Worm (Caenorhabditis elegans) whole organism, L4 larva: Measurements from ENCODE around the gene cut-4.

ENCODE experiments used
- F44E2.7 ChIP-seq: fragments of 200-800 bp; sonication (Bioruptor generic); IDR thresholded peaks from 2 replicates; pipeline ENCODE4 v2.1.2; 2022; ENCODE audit warnings: missing genetic modification characterization, missing compliant biosample characterization
- T26A8.4 ChIP-seq: fragments of 200-800 bp; sonication (Bioruptor generic); IDR thresholded peaks from 2 replicates; pipeline ENCODE4 v1.3.6; 2022; ENCODE audit warnings: missing genetic modification characterization, missing compliant biosample characterization
- Y105C5A.15 ChIP-seq: fragments of 200-800 bp; sonication (Bioruptor generic); IDR thresholded peaks from 2 replicates; pipeline ENCODE4 v1.3.6; 2022; ENCODE audit warnings: missing genetic modification characterization, missing compliant biosample characterization
- aly-2 ChIP-seq: sonication (generic microtip); optimal IDR thresholded peaks from 2 replicates; lab custom pipeline; 2018; ENCODE audit warnings: missing biosample characterization, missing genetic modification characterization
- ama-1 ChIP-seq: fragments of 150-350 bp; optimal IDR thresholded peaks from 2 replicates; lab custom pipeline; 2014; ENCODE audit warnings: inconsistent platforms, mixed read lengths
- arid-1 ChIP-seq: fragments of 200-800 bp; sonication (Bioruptor generic); conservative IDR thresholded peaks from 2 replicates; pipeline ENCODE4 v1.3.6; 2022; ENCODE audit warnings: missing genetic modification reagents, missing genetic modification characterization, missing compliant biosample characterization
- ceh-44 ChIP-seq: fragments of 200-800 bp; sonication (Bioruptor generic); IDR thresholded peaks from 2 replicates; pipeline ENCODE4 v1.3.6; 2022; ENCODE audit warnings: missing genetic modification reagents, missing genetic modification characterization, missing compliant biosample characterization
- ceh-82 ChIP-seq: sonication (generic microtip); optimal IDR thresholded peaks from 2 replicates; lab custom pipeline; 2017; ENCODE audit warnings: missing biosample characterization, missing genetic modification characterization
- ces-1 ChIP-seq: fragments of 150-350 bp; sonication (generic microtip); optimal IDR thresholded peaks from 4 replicates; lab custom pipeline; 2014; ENCODE audit warnings: missing biosample characterization, missing genetic modification reagents, missing genetic modification characterization
- cey-2 ChIP-seq: sonication (generic microtip); optimal IDR thresholded peaks from 3 replicates; lab custom pipeline; 2017; ENCODE audit warnings: missing genetic modification characterization, mild to moderate bottlenecking, missing compliant biosample characterization, antibody characterized with exemption, borderline replicate concordance; ENCODE audit not compliant: insufficient read depth
- daf-16 ChIP-seq, 3 experiments: sonication (generic microtip); optimal IDR thresholded peaks; 2 replicates each; lab custom pipeline; 2016 to 2017; ENCODE audit warnings: missing genetic modification characterization in 3 of 3, missing genetic modification reagents in 3 of 3, mild to moderate bottlenecking in 2 of 3, missing compliant biosample characterization in 2 of 3, missing biosample characterization in 1 of 3, moderate library complexity in 1 of 3
- dpl-1 ChIP-seq: fragments of 150-350 bp; optimal IDR thresholded peaks from 2 replicates; lab custom pipeline; 2014; ENCODE audit warnings: missing biosample characterization, missing genetic modification reagents, missing genetic modification characterization
- dve-1 ChIP-seq: sonication (generic microtip); optimal IDR thresholded peaks from 2 replicates; lab custom pipeline; 2017; ENCODE audit warnings: antibody characterized with exemption, mild to moderate bottlenecking, missing genetic modification characterization, missing compliant biosample characterization; ENCODE audit not compliant: insufficient read depth
- hif-1 ChIP-seq, 2 experiments: sonication (generic microtip); optimal IDR thresholded peaks; 2 replicates each; lab custom pipeline; 2016 to 2017; ENCODE audit warnings: missing compliant biosample characterization in 2 of 2, missing genetic modification characterization in 2 of 2, missing genetic modification reagents in 2 of 2, missing genotype in 2 of 2, mild to moderate bottlenecking in 1 of 2
- hlh-11 ChIP-seq: fragments of 200-800 bp; sonication (Bioruptor generic); optimal IDR thresholded peaks from 2 replicates; lab custom pipeline; 2018; ENCODE audit warnings: mild to moderate bottlenecking, missing genetic modification characterization, missing compliant biosample characterization
- hlh-30 ChIP-seq: sonication (generic microtip); optimal IDR thresholded peaks from 2 replicates; lab custom pipeline; 2017; ENCODE audit warnings: antibody characterized with exemption, mild to moderate bottlenecking, missing genetic modification characterization, missing compliant biosample characterization; ENCODE audit not compliant: insufficient read depth
- lim-7 ChIP-seq: fragments of 200-800 bp; sonication (Bioruptor generic); IDR thresholded peaks from 2 replicates; pipeline ENCODE4 v1.3.6; 2022; ENCODE audit warnings: missing genetic modification characterization, missing compliant biosample characterization
- lin-1 ChIP-seq: fragments of 200-800 bp; sonication (Bioruptor generic); IDR thresholded peaks from 2 replicates; pipeline ENCODE4 v1.3.6; 2022; ENCODE audit warnings: missing genetic modification reagents, missing genetic modification characterization, missing compliant biosample characterization
- lin-13 ChIP-seq: fragments of 150-350 bp; optimal IDR thresholded peaks from 2 replicates; lab custom pipeline; 2014; ENCODE audit warnings: missing biosample characterization, missing genetic modification reagents, missing genetic modification characterization
- lin-15B ChIP-seq: fragments of 150-350 bp; sonication (generic microtip); optimal IDR thresholded peaks from 3 replicates; lab custom pipeline; 2014; ENCODE audit warnings: missing biosample characterization, missing genetic modification characterization
- lin-38 ChIP-seq: fragments of 200-800 bp; sonication (Bioruptor generic); IDR thresholded peaks from 2 replicates; pipeline ENCODE4 v1.3.6; 2022; ENCODE audit warnings: missing genetic modification reagents, missing genetic modification characterization, missing compliant biosample characterization
- lsy-2 ChIP-seq, 2 experiments: fragments of 150-350 bp in 1 of 2; sonication (generic microtip) in 1 of 2; optimal IDR thresholded peaks; 2 replicates each; lab custom pipeline; 2014 to 2017; ENCODE audit warnings: missing biosample characterization in 2 of 2, missing genetic modification characterization in 2 of 2
- madf-5 ChIP-seq, 2 experiments: fragments of 200-800 bp; sonication (Bioruptor generic); IDR thresholded peaks; 2 replicates each; pipeline ENCODE4 v1.3.6; 2022; ENCODE audit warnings: missing compliant biosample characterization in 2 of 2, missing genetic modification characterization in 2 of 2
- madf-9 ChIP-seq: fragments of 200-800 bp; sonication (Bioruptor generic); conservative IDR thresholded peaks from 2 replicates; pipeline ENCODE4 v1.3.6; 2022; ENCODE audit warnings: missing genetic modification reagents, missing genetic modification characterization, missing compliant biosample characterization
- mdl-1 ChIP-seq, 2 experiments: fragments of 150-350 bp in 1 of 2; sonication (generic microtip) in 1 of 2; optimal IDR thresholded peaks; 2 replicates each; lab custom pipeline; 2014 to 2017; ENCODE audit warnings: missing biosample characterization in 2 of 2, missing genetic modification characterization in 2 of 2
- mdt-29 ChIP-seq: fragments of 200-800 bp; sonication (Bioruptor generic); IDR thresholded peaks from 2 replicates; pipeline ENCODE4 v1.3.6; 2022; ENCODE audit warnings: missing genetic modification reagents, missing genetic modification characterization, missing compliant biosample characterization
- mep-1 ChIP-seq: fragments of 150-350 bp; sonication (generic microtip); optimal IDR thresholded peaks from 3 replicates; lab custom pipeline; 2014; ENCODE audit warnings: missing biosample characterization, missing genetic modification characterization
- mes-2 ChIP-seq: sonication (generic microtip); optimal IDR thresholded peaks from 2 replicates; lab custom pipeline; 2016; ENCODE audit warnings: missing genotype, mild to moderate bottlenecking, missing genetic modification characterization, missing compliant biosample characterization; ENCODE audit not compliant: poor library complexity, severe bottlenecking
- mxl-2 ChIP-seq: fragments of 200-800 bp; sonication (Bioruptor generic); conservative IDR thresholded peaks from 2 replicates; pipeline ENCODE4 v1.3.6; 2022; ENCODE audit warnings: missing genetic modification reagents, missing genetic modification characterization, missing compliant biosample characterization
- mxl-3 ChIP-seq: fragments of 200-800 bp; sonication (Bioruptor generic); optimal IDR thresholded peaks from 2 replicates; lab custom pipeline; 2018; ENCODE audit warnings: mild to moderate bottlenecking, missing genetic modification characterization, missing compliant biosample characterization
- nhr-25 ChIP-seq: sonication (generic microtip); optimal IDR thresholded peaks from 2 replicates; lab custom pipeline; 2017; ENCODE audit warnings: missing genetic modification characterization, mild to moderate bottlenecking, missing compliant biosample characterization, antibody characterized with exemption, moderate library complexity, borderline replicate concordance; ENCODE audit not compliant: insufficient read depth
- nhr-28 ChIP-seq: fragments of 150-350 bp; optimal IDR thresholded peaks from 2 replicates; lab custom pipeline; 2014; ENCODE audit warnings: missing biosample characterization, missing genetic modification characterization
- nhr-41 ChIP-seq: fragments of 200-800 bp; sonication (Bioruptor generic); IDR thresholded peaks from 2 replicates; pipeline ENCODE4 v1.3.6; 2022; ENCODE audit warnings: missing genetic modification reagents, missing genetic modification characterization, missing compliant biosample characterization
- nhr-48 ChIP-seq: sonication (generic microtip); optimal IDR thresholded peaks from 2 replicates; lab custom pipeline; 2016; ENCODE audit warnings: mild to moderate bottlenecking, missing genetic modification characterization, missing compliant biosample characterization
- nhr-6 ChIP-seq: fragments of 150-350 bp; optimal IDR thresholded peaks from 2 replicates; lab custom pipeline; 2014; ENCODE audit warnings: missing biosample characterization, missing genetic modification characterization
- nhr-77 ChIP-seq: fragments of 150-350 bp; optimal IDR thresholded peaks from 2 replicates; lab custom pipeline; 2014; ENCODE audit warnings: missing biosample characterization, missing genetic modification characterization
- pqm-1 ChIP-seq: sonication (generic microtip); optimal IDR thresholded peaks from 2 replicates; lab custom pipeline; 2017; ENCODE audit warnings: missing biosample characterization, missing genetic modification characterization
- saeg-2 ChIP-seq: fragments of 200-800 bp; sonication (Bioruptor generic); IDR thresholded peaks from 2 replicates; pipeline ENCODE4 v1.3.6; 2022; ENCODE audit warnings: missing genetic modification reagents, missing genetic modification characterization, missing compliant biosample characterization
- sdz-12 ChIP-seq: fragments of 200-800 bp; sonication (Bioruptor generic); optimal IDR thresholded peaks from 2 replicates; lab custom pipeline; 2018; ENCODE audit warnings: mild to moderate bottlenecking, missing genetic modification characterization, missing compliant biosample characterization
- skn-1 ChIP-seq: fragments of 150-350 bp; optimal IDR thresholded peaks from 2 replicates; lab custom pipeline; 2014; ENCODE audit warnings: missing biosample characterization, missing genetic modification characterization
- spr-1 ChIP-seq: sonication (generic microtip); optimal IDR thresholded peaks from 2 replicates; lab custom pipeline; 2016; ENCODE audit warnings: mild to moderate bottlenecking, missing genetic modification characterization, missing compliant biosample characterization
- tra-1 ChIP-seq: fragments of 200-800 bp; sonication (Bioruptor generic); IDR thresholded peaks from 2 replicates; pipeline ENCODE4 v1.3.6; 2022; ENCODE audit warnings: missing genetic modification reagents, missing genetic modification characterization, missing compliant biosample characterization
- unc-130 ChIP-seq: sonication (generic microtip); optimal IDR thresholded peaks from 2 replicates; lab custom pipeline; 2016; ENCODE audit warnings: missing genetic modification reagents, missing genetic modification characterization, missing compliant biosample characterization
- unc-62 ChIP-seq, 3 experiments: fragments of 150-350 bp in 1 of 3; sonication (generic microtip); optimal IDR thresholded peaks in 2 of 3; peaks in 1 of 3; 1 replicate in 1 of 3; 2 replicates in 2 of 3; lab custom pipeline; 2014 to 2017; ENCODE audit warnings: missing biosample characterization in 3 of 3, missing genetic modification characterization in 3 of 3, missing genetic modification reagents in 3 of 3, missing genotype in 1 of 3
- vab-7 ChIP-seq: fragments of 200-800 bp; sonication (Bioruptor generic); IDR thresholded peaks from 2 replicates; pipeline ENCODE4 v1.3.6; 2022; ENCODE audit warnings: missing genetic modification reagents, missing genetic modification characterization, missing compliant biosample characterization
- zfp-3 ChIP-seq: fragments of 200-800 bp; sonication (Bioruptor generic); conservative IDR thresholded peaks from 2 replicates; pipeline ENCODE4 v1.3.6; 2022; ENCODE audit warnings: missing genetic modification reagents, missing genetic modification characterization, missing compliant biosample characterization

The cut-4 gene

DNA sequence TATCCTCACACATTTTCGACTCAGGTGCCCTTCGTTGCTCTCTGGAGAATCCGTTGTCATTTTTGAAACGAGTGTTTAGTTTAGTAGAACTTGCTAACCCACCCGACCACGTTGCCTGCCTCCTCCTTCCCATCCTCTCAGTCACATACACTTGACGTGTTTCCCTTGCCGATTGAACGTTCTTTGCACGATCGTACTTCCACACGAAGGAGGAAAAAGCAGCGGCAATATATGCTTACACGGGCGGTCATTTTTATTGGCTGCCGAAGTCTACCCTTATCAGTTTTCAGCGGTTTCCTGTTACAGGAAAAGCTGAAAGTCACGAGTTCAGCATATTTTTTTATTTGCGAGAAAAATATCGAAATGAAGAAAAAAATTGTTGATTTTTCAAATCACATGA, 46.2 kb upstream of the cut-4 start (continued):
- TF ChIP-seq arid-1 (GFP tag; lab: Robert Waterston, UW) (0 out of 2 replicates have a peak, but pooled peaks have one; percentile 31), Y105C5A.15 (GFP tag; lab: Robert Waterston, UW) (no peak), sdz-12 (GFP tag; lab: Kevin White, UChicago) (no peak), madf-5 (GFP tag; IDR thresholded peaks at IDR 0.05; lab: Robert Waterston, UW) (no peak), nhr-41 (no peak), skn-1 (tag; lab: Kevin White, UChicago) (no peak), lin-1 (peak; percentile 82), ceh-44 (no peak), aly-2 (tag; lab: Kevin White, UChicago) (no peak), vab-7 (GFP tag; lab: Robert Waterston, UW) (no peak), tra-1 (peak; percentile 87), unc-130 (GFP tag; lab: Kevin White, UChicago) (no peak), mdt-29 (GFP tag; lab: Robert Waterston, UW) (no peak), lin-13 (GFP tag; lab: Kevin White, UChicago) (no peak), lsy-2 (tag; optimal IDR thresholded peaks at IDR 0.05; lab: Kevin White, UChicago) (peak in 1 of 2 experiments; percentile 48), spr-1 (tag; lab: Kevin White, UChicago) (no peak), ces-1 (GFP tag; lab: Kevin White, UChicago) (no peak), dve-1 (peak; percentile 79), ceh-82 (tag; lab: Kevin White, UChicago) (no peak)

DNA sequence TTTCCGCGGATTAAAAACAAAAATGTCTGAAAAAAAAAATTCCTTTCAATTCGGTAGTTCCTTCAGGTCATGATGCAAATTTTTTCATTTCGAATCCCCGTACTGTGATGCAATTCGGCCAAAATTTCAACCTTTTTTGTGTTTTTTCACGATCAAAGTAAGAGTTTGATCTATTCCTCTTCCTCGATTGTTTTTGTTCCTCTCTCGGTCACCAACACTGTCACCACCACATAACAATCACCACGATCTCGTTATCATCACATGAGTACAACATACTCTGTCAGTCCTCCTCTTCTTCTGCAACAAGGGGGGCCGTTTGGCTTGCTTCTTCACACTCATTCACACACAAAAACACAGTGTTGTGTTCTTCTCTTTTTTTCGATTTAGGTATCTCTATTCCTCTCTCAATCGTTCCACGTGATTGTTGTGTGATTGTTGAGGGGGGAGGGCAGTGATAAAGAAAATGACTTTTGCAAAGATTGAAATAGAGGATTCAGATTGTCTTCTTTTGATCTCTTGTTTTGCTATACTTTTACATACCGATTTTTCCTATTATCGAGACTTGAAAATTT, 45.6 kb upstream of the cut-4 start:
- TF ChIP-seq saeg-2 (GFP tag; lab: Robert Waterston, UW) (no peak), mxl-3 (GFP tag; lab: Kevin White, UChicago) (peak; percentile 93), zfp-3 (GFP tag; lab: Robert Waterston, UW) (peak; percentile 18; the same call in 1 of the 2 replicates), dpl-1 (GFP tag; lab: Kevin White, UChicago) (peak; percentile 20), ama-1 (lab: Kevin White, UChicago) (peak; percentile 16), nhr-6 (tag; lab: Kevin White, UChicago) (peak; percentile 80), nhr-25 (tag; lab: Kevin White, UChicago) (peak; percentile 39), lin-15B (no peak), mes-2 (peak; percentile 35), nhr-48 (peak; percentile 56), mdl-1 (tag; optimal IDR thresholded peaks at IDR 0.05; lab: Kevin White, UChicago) (peak; percentile 20 to 88), unc-62 (GFP tag; optimal IDR thresholded peaks at IDR 0.05 in 1 of 2; lab: Kevin White, UChicago) (peak in 1 of 2 experiments; percentile 97), unc-62 (tag; optimal IDR thresholded peaks at IDR 0.05; lab: Kevin White, UChicago) (no peak), lin-38 (GFP tag; lab: Robert Waterston, UW) (no peak), hlh-11 (tag; lab: Kevin White, UChicago) (peak; percentile 82), cey-2 (tag; lab: Kevin White, UChicago) (peak; percentile 89), lin-1 (peak; percentile 31; the same call in 1 of the 2 replicates), mxl-2 (GFP tag; lab: Robert Waterston, UW) (0 out of 2 replicates have a peak, but pooled peaks have one; percentile 54), lin-13 (GFP tag; lab: Kevin White, UChicago) (peak; percentile 54), daf-16 (GFP tag; optimal IDR thresholded peaks at IDR 0.05; lab: Kevin White, UChicago) (peak in 1 of 2 experiments; percentile 52), daf-16 (tag; optimal IDR thresholded peaks at IDR 0.05; lab: Kevin White, UChicago) (peak; percentile 80), pqm-1 (tag; lab: Kevin White, UChicago) (peak; percentile 34), lim-7 (GFP tag; lab: Robert Waterston, UW) (no peak), hif-1 (tag; optimal IDR thresholded peaks at IDR 0.05; lab: Kevin White, UChicago) (peak in 1 of 2 experiments; percentile 6), nhr-28 (tag; lab: Kevin White, UChicago) (peak; percentile 79), nhr-77 (tag; lab: Kevin White, UChicago) (peak; percentile 65), hlh-30 (tag; lab: Kevin White, UChicago) (peak; percentile 96), madf-9 (GFP tag; lab: Robert Waterston, UW) (0 out of 2 replicates have a peak, but pooled peaks have one; percentile 16), lsy-2 (tag; optimal IDR thresholded peaks at IDR 0.05; lab: Kevin White, UChicago) (peak in 1 of 2 experiments; percentile 58), ces-1 (GFP tag; lab: Kevin White, UChicago) (no peak), F44E2.7 (no peak), mep-1 (tag; lab: Kevin White, UChicago) (peak; percentile 75), T26A8.4 (0 out of 2 replicates have a peak, but pooled peaks have one; percentile 8)
